Worm (Caenorhabditis elegans) whole organism, L1 larva: ENCODE results near the gene sqv-6.

Experiments
- nhr-12 ChIP-seq: sonication (generic microtip); optimal IDR thresholded peaks from 2 replicates; lab custom pipeline; 2017; ENCODE audit warnings: missing biosample characterization, missing genetic modification characterization
- unc-62 ChIP-seq: fragments of 150-350 bp; optimal IDR thresholded peaks from 2 replicates; lab custom pipeline; 2014; ENCODE audit warnings: missing biosample characterization, missing genetic modification reagents, missing genetic modification characterization

DNA sequence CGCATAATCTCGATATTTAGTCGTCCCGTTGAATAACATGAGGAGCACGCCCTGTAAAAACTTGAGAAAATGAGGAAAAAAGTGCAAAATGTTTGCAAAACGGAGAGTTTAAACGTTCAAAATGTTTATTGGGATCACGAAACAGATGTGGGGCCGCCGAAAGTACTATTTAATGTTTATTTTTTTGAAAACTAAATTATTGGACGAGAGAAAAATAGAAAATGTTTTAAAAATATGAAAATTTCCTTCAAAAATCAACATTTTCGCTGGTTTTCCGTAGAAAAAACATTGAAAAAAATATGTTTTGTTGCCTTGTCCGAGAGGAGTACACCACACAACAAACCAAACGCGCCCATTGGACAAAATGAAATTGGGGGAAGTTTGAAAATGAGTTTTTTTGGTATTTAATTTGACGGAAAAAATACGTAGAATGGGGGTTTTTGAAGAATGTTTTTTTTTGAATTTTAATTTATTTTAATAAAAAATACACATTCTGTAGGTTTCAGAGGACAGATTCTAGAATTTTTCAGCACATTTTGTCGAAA is at the start of gene sqv-6:
- TF ChIP-seq nhr-12 (tag; lab: Kevin White, UChicago) (no peak), unc-62 (GFP tag; lab: Kevin White, UChicago) (no peak)
